Fruit fly (Drosophila melanogaster) whole organism, adult: ENCODE data around the gene VGlut.
A peak's percentile ranks its signal among the peaks of the same experiment; 100 is the strongest.

Source experiments
- CG11617 ChIP-seq: fragments of 200-800 bp; sonication (Bioruptor generic); optimal IDR thresholded peaks from 2 replicates; lab custom pipeline; 2017; ENCODE audit warnings: mild to moderate bottlenecking, missing biosample characterization, missing genetic modification reagents, missing genetic modification characterization
- CG12768 ChIP-seq: fragments of 200-800 bp; sonication (Bioruptor generic); optimal IDR thresholded peaks from 2 replicates; lab custom pipeline; 2017; ENCODE audit warnings: missing biosample characterization, missing genetic modification characterization, mild to moderate bottlenecking, moderate library complexity, missing genetic modification reagents
- CG14711 ChIP-seq: fragments of 200-800 bp; sonication (Bioruptor generic); optimal IDR thresholded peaks from 2 replicates; lab custom pipeline; 2018; ENCODE audit warnings: missing biosample characterization, mild to moderate bottlenecking, missing genetic modification characterization, moderate library complexity
- CG1620 ChIP-seq: fragments of 200-800 bp; sonication (Bioruptor generic); optimal IDR thresholded peaks from 2 replicates; lab custom pipeline; 2016; ENCODE audit warnings: missing biosample characterization, missing genetic modification characterization
- CG33017 ChIP-seq: fragments of 200-800 bp; sonication (Bioruptor generic); optimal IDR thresholded peaks from 2 replicates; lab custom pipeline; 2018; ENCODE audit warnings: missing biosample characterization, mild to moderate bottlenecking, missing genetic modification characterization, moderate library complexity
- CG5204 ChIP-seq: fragments of 200-800 bp; sonication (Bioruptor generic); optimal IDR thresholded peaks from 2 replicates; lab custom pipeline; 2016; ENCODE audit warnings: missing biosample characterization, missing genetic modification characterization
- CG7045 ChIP-seq: fragments of 200-800 bp; sonication (Bioruptor generic); optimal IDR thresholded peaks from 2 replicates; lab custom pipeline; 2017; ENCODE audit warnings: missing biosample characterization, mild to moderate bottlenecking, missing genetic modification characterization
- CG7101 ChIP-seq: fragments of 200-800 bp; sonication (Bioruptor generic); optimal IDR thresholded peaks from 2 replicates; lab custom pipeline; 2018; ENCODE audit warnings: missing biosample characterization, mild to moderate bottlenecking, missing genetic modification characterization, moderate library complexity
- Clk ChIP-seq: fragments of 200-800 bp; sonication (Bioruptor generic); optimal IDR thresholded peaks from 2 replicates; lab custom pipeline; 2017; ENCODE audit warnings: missing biosample characterization, missing genetic modification characterization
- Crg-1 ChIP-seq: fragments of 200-800 bp; sonication (Bioruptor generic); optimal IDR thresholded peaks from 2 replicates; lab custom pipeline; 2016; ENCODE audit warnings: missing biosample characterization, missing genetic modification characterization
- Hr96 ChIP-seq: fragments of 200-800 bp; sonication (Bioruptor generic); optimal IDR thresholded peaks from 2 replicates; lab custom pipeline; 2016; ENCODE audit warnings: missing biosample characterization, missing genetic modification characterization
- Mnt ChIP-seq: fragments of 200-800 bp; sonication (Bioruptor generic); optimal IDR thresholded peaks from 2 replicates; lab custom pipeline; 2016; ENCODE audit warnings: missing biosample characterization, mild to moderate bottlenecking, missing genetic modification characterization
- bab1 ChIP-seq: fragments of 200-800 bp; sonication (Bioruptor generic); optimal IDR thresholded peaks from 3 replicates; lab custom pipeline; 2019; ENCODE audit warnings: missing biosample characterization, mild to moderate bottlenecking, missing genetic modification characterization, moderate library complexity
- cic ChIP-seq: fragments of 200-800 bp; sonication (Bioruptor generic); optimal IDR thresholded peaks from 2 replicates; lab custom pipeline; 2017; ENCODE audit warnings: missing biosample characterization, mild to moderate bottlenecking, missing genetic modification characterization, moderate library complexity
- cnc ChIP-seq, 2 experiments: fragments of >200 bp; optimal IDR thresholded peaks; 2 replicates each; lab custom pipeline; 2017
- kay ChIP-seq: fragments of 200-800 bp; sonication (Bioruptor generic); peaks from one replicate; lab custom pipeline; 2016; ENCODE audit warnings: missing biosample characterization, missing genetic modification characterization, borderline replicate concordance
- ovo ChIP-seq: fragments of 200-800 bp; sonication (Bioruptor generic); optimal IDR thresholded peaks from 2 replicates; lab custom pipeline; 2016; ENCODE audit warnings: missing biosample characterization, missing genetic modification characterization
- pad ChIP-seq: fragments of 200-800 bp; sonication (Bioruptor generic); optimal IDR thresholded peaks from 3 replicates; lab custom pipeline; 2017; ENCODE audit warnings: missing biosample characterization, missing genetic modification characterization, mild to moderate bottlenecking, moderate library complexity, missing genetic modification reagents
- tj ChIP-seq: fragments of 200-800 bp; sonication (Bioruptor generic); optimal IDR thresholded peaks from 3 replicates; lab custom pipeline; 2017; ENCODE audit warnings: missing biosample characterization, mild to moderate bottlenecking, missing genetic modification characterization, moderate library complexity
- toe ChIP-seq: fragments of 200-800 bp; sonication (Bioruptor generic); optimal IDR thresholded peaks from 2 replicates; lab custom pipeline; 2016; ENCODE audit warnings: missing biosample characterization, missing genetic modification characterization

The VGlut gene

dm6 chr2L:2399897-2400296, at the start of gene VGlut:
TSS of gene VGlut (plus strand) at chr2L:2400295.
- TF ChIP-seq Mnt (GFP tag; lab: Kevin White, UChicago) (no peak), tj (no peak), ovo (GFP tag; lab: Kevin White, UChicago) (no peak), CG5204 (GFP tag; lab: Kevin White, UChicago) (no peak), kay (no peak), CG14711 (no peak), Hr96 (GFP tag; lab: Kevin White, UChicago) (no peak)

dm6 chr2L:2357228-2357656, 42.9 kb upstream of the VGlut start, which contains the start of gene CG9967:
TSS of gene CG9967 (minus strand) at chr2L:2357356.
- TF ChIP-seq Mnt (GFP tag; lab: Kevin White, UChicago) (no peak), bab1 (GFP tag; lab: Kevin White, UChicago) (peak; percentile 65), CG11617 (peak; percentile 14), CG7101 (tag; lab: Kevin White, UChicago) (peak; percentile 4), pad (GFP tag; lab: Kevin White, UChicago) (peak; percentile 26), cic (peak; percentile 3)

dm6 chr2L:2361893-2362807, 37.9 kb upstream of the VGlut start:
- TF ChIP-seq CG11617: no peak
- no peak for TF ChIP-seq CG12768
- TF ChIP-seq CG33017 (tag; lab: Kevin White, UChicago): no peak
- TF ChIP-seq ovo (GFP tag; lab: Kevin White, UChicago): no peak
- TF ChIP-seq kay: peak; percentile 91
- no peak for TF ChIP-seq CG14711
- TF ChIP-seq Hr96 (GFP tag; lab: Kevin White, UChicago): no peak
- TF ChIP-seq CG7045: no peak
- no peak for TF ChIP-seq toe (GFP tag; lab: Kevin White, UChicago)
- TF ChIP-seq Clk (GFP tag; lab: Kevin White, UChicago): no peak
- TF ChIP-seq cic: peak; percentile 22

- TF ChIP-seq pad (GFP tag; lab: Kevin White, UChicago): peak; percentile 78
- no peak for TF ChIP-seq kay
- peak; percentile 18 for TF ChIP-seq CG14711
- TF ChIP-seq CG5204 (GFP tag; lab: Kevin White, UChicago): peak; percentile 65
- TF ChIP-seq Hr96 (GFP tag; lab: Kevin White, UChicago): peak; percentile 74
- TF ChIP-seq CG7045: peak; percentile 34
- no peak for TF ChIP-seq CG11617
- peak; percentile 54 for TF ChIP-seq cic
- peak; percentile 97 for TF ChIP-seq CG12768
- TF ChIP-seq Clk (GFP tag; lab: Kevin White, UChicago): peak; percentile 27
- TF ChIP-seq CG1620 (GFP tag; lab: Kevin White, UChicago): no peak
- TF ChIP-seq ovo (GFP tag; lab: Kevin White, UChicago): peak; percentile 79
- peak; percentile 27 for TF ChIP-seq Mnt (GFP tag; lab: Kevin White, UChicago)
- TF ChIP-seq cnc (optimal IDR thresholded peaks at IDR 0.05; lab: Kevin White, UChicago): peak; percentile 52 to 72
- TF ChIP-seq toe (GFP tag; lab: Kevin White, UChicago): peak; percentile 87
- TF ChIP-seq tj: no peak
- TF ChIP-seq CG7101 (tag; lab: Kevin White, UChicago): no peak
- TF ChIP-seq Crg-1: peak; percentile 28
- TF ChIP-seq CG33017 (tag; lab: Kevin White, UChicago): peak; percentile 29
- no peak for TF ChIP-seq bab1 (GFP tag; lab: Kevin White, UChicago)
Observed at dm6 chr2L:2362808-2363394, 37.2 kb upstream of the VGlut start.

- TF ChIP-seq CG12768: peak; percentile 98
- peak; percentile 87 for TF ChIP-seq Clk (GFP tag; lab: Kevin White, UChicago)
- TF ChIP-seq cnc (optimal IDR thresholded peaks at IDR 0.05; lab: Kevin White, UChicago): no peak
- TF ChIP-seq ovo (GFP tag; lab: Kevin White, UChicago): peak; percentile 90
- TF ChIP-seq cic: peak; percentile 92
- TF ChIP-seq kay: peak; percentile 96
- peak; percentile 83 for TF ChIP-seq pad (GFP tag; lab: Kevin White, UChicago)
- peak; percentile 86 for TF ChIP-seq tj
- TF ChIP-seq Hr96 (GFP tag; lab: Kevin White, UChicago): peak; percentile 83
- peak; percentile 87 for TF ChIP-seq CG5204 (GFP tag; lab: Kevin White, UChicago)
- TF ChIP-seq CG11617: peak; percentile 94
- peak; percentile 89 for TF ChIP-seq CG1620 (GFP tag; lab: Kevin White, UChicago)
- TF ChIP-seq bab1 (GFP tag; lab: Kevin White, UChicago): peak; percentile 97
- peak; percentile 88 for TF ChIP-seq toe (GFP tag; lab: Kevin White, UChicago)
- peak; percentile 79 for TF ChIP-seq Mnt (GFP tag; lab: Kevin White, UChicago)
- peak; percentile 95 for TF ChIP-seq CG14711
- TF ChIP-seq CG7045: peak; percentile 97
- peak; percentile 97 for TF ChIP-seq CG7101 (tag; lab: Kevin White, UChicago)
- TF ChIP-seq CG33017 (tag; lab: Kevin White, UChicago): peak; percentile 98
- peak; percentile 91 for TF ChIP-seq Crg-1
Observed at dm6 chr2L:2363626-2364147, 36.4 kb upstream of the VGlut start.
